Worm (Caenorhabditis elegans) whole organism, late embryonic: ENCODE results near the gene Y54E2A.9.

Source experiments
- C08G9.2 ChIP-seq: sonication (generic microtip); optimal IDR thresholded peaks from 2 replicates; lab custom pipeline; 2016; ENCODE audit warnings: mild to moderate bottlenecking, missing genetic modification characterization, moderate library complexity, missing compliant biosample characterization
- C38D4.7 ChIP-seq: fragments of 200-800 bp; sonication (Bioruptor generic); optimal IDR thresholded peaks from 2 replicates; lab custom pipeline; 2018; ENCODE audit warnings: mild to moderate bottlenecking, missing genetic modification characterization, moderate library complexity, missing compliant biosample characterization
- F13H6.1 ChIP-seq: sonication (generic microtip); optimal IDR thresholded peaks from 2 replicates; lab custom pipeline; 2016; ENCODE audit warnings: missing genetic modification characterization, missing compliant biosample characterization
- K02D7.2 ChIP-seq: sonication (generic microtip); optimal IDR thresholded peaks from 2 replicates; lab custom pipeline; 2017; ENCODE audit warnings: mild to moderate bottlenecking, missing genetic modification characterization, missing compliant biosample characterization
- K09A11.1 ChIP-seq: sonication (generic microtip); optimal IDR thresholded peaks from 2 replicates; lab custom pipeline; 2017; ENCODE audit warnings: antibody characterized with exemption, mild to moderate bottlenecking, missing genetic modification characterization, missing compliant biosample characterization; ENCODE audit not compliant: insufficient read depth
- T23F11.4 ChIP-seq: fragments of 200-800 bp; sonication (Bioruptor generic); optimal IDR thresholded peaks from 2 replicates; lab custom pipeline; 2018; ENCODE audit warnings: mild to moderate bottlenecking, missing genetic modification characterization, missing compliant biosample characterization
- Y22D7AL.16 ChIP-seq: sonication (generic microtip); optimal IDR thresholded peaks from 2 replicates; lab custom pipeline; 2016; ENCODE audit warnings: missing genetic modification characterization, missing compliant biosample characterization
- ceh-18 ChIP-seq: sonication (generic microtip); optimal IDR thresholded peaks from 2 replicates; lab custom pipeline; 2016; ENCODE audit warnings: missing genetic modification characterization, missing compliant biosample characterization
- ceh-19 ChIP-seq: fragments of 200-800 bp; sonication (Bioruptor generic); optimal IDR thresholded peaks from 2 replicates; lab custom pipeline; 2018; ENCODE audit warnings: mild to moderate bottlenecking, missing genetic modification characterization, missing compliant biosample characterization
- ceh-2 ChIP-seq: sonication (generic microtip); optimal IDR thresholded peaks from 2 replicates; lab custom pipeline; 2016; ENCODE audit warnings: missing genotype, missing genetic modification characterization, missing compliant biosample characterization
- ceh-22 ChIP-seq: sonication (generic microtip); optimal IDR thresholded peaks from 2 replicates; lab custom pipeline; 2017; ENCODE audit warnings: missing biosample characterization, missing genetic modification characterization
- ceh-24 ChIP-seq: sonication (generic microtip); optimal IDR thresholded peaks from 2 replicates; lab custom pipeline; 2016; ENCODE audit warnings: mild to moderate bottlenecking, missing genetic modification characterization, missing compliant biosample characterization
- ceh-30 ChIP-seq: fragments of 150-350 bp; optimal IDR thresholded peaks from 2 replicates; lab custom pipeline; 2014; ENCODE audit warnings: missing biosample characterization, missing genetic modification characterization
- ceh-31 ChIP-seq: sonication (generic microtip); optimal IDR thresholded peaks from 2 replicates; lab custom pipeline; 2016; ENCODE audit warnings: missing genetic modification characterization, missing compliant biosample characterization
- ceh-34 ChIP-seq: sonication (generic microtip); optimal IDR thresholded peaks from 2 replicates; lab custom pipeline; 2016; ENCODE audit warnings: mild to moderate bottlenecking, missing genetic modification characterization, missing compliant biosample characterization
- ceh-45 ChIP-seq: fragments of 200-800 bp; sonication (Bioruptor generic); IDR thresholded peaks from 2 replicates; pipeline ENCODE4 v1.3.6; 2022; ENCODE audit warnings: missing genetic modification reagents, missing genetic modification characterization, missing compliant biosample characterization
- ceh-6 ChIP-seq: fragments of 200-800 bp; sonication (Bioruptor generic); optimal IDR thresholded peaks from 2 replicates; lab custom pipeline; 2018; ENCODE audit warnings: mild to moderate bottlenecking, missing genetic modification characterization, missing compliant biosample characterization
- che-1 ChIP-seq: sonication (generic microtip); optimal IDR thresholded peaks from 2 replicates; lab custom pipeline; 2016; ENCODE audit warnings: mild to moderate bottlenecking, missing genetic modification characterization, missing compliant biosample characterization
- dve-1 ChIP-seq: sonication (generic microtip); optimal IDR thresholded peaks from 2 replicates; lab custom pipeline; 2017; ENCODE audit warnings: antibody characterized with exemption, mild to moderate bottlenecking, missing genetic modification characterization, missing compliant biosample characterization
- elt-2 ChIP-seq: sonication (generic microtip); optimal IDR thresholded peaks from 2 replicates; lab custom pipeline; 2016; ENCODE audit warnings: missing genetic modification reagents, missing genetic modification characterization, missing compliant biosample characterization
- elt-4 ChIP-seq: sonication (generic microtip); optimal IDR thresholded peaks from 2 replicates; lab custom pipeline; 2016; ENCODE audit warnings: missing genetic modification characterization, missing compliant biosample characterization
- eyg-1 ChIP-seq: sonication (generic microtip); optimal IDR thresholded peaks from 2 replicates; lab custom pipeline; 2016; ENCODE audit warnings: missing genotype, missing genetic modification characterization, missing compliant biosample characterization
- fax-1 ChIP-seq: sonication (generic microtip); optimal IDR thresholded peaks from 2 replicates; lab custom pipeline; 2016; ENCODE audit warnings: missing genotype, missing genetic modification characterization, missing compliant biosample characterization
- fkh-10 ChIP-seq: fragments of 150-350 bp; optimal IDR thresholded peaks from 2 replicates; lab custom pipeline; 2014; ENCODE audit warnings: missing biosample characterization, missing genetic modification reagents, missing genetic modification characterization
- fkh-6 ChIP-seq: sonication (generic microtip); optimal IDR thresholded peaks from 2 replicates; lab custom pipeline; 2016; ENCODE audit warnings: missing genetic modification characterization, missing compliant biosample characterization
- gmeb-2 ChIP-seq: sonication (generic microtip); optimal IDR thresholded peaks from 2 replicates; lab custom pipeline; 2016; ENCODE audit warnings: missing genetic modification characterization, inconsistent platforms, missing compliant biosample characterization
- hlh-13 ChIP-seq: fragments of 200-800 bp; sonication (Bioruptor generic); optimal IDR thresholded peaks from 2 replicates; lab custom pipeline; 2018; ENCODE audit warnings: mild to moderate bottlenecking, missing genetic modification characterization, missing compliant biosample characterization
- hlh-6 ChIP-seq: sonication (generic microtip); optimal IDR thresholded peaks from 2 replicates; lab custom pipeline; 2016; ENCODE audit warnings: missing genotype, missing genetic modification characterization, missing compliant biosample characterization
- lin-11 ChIP-seq: fragments of 200-800 bp; sonication (Bioruptor generic); optimal IDR thresholded peaks from 2 replicates; lab custom pipeline; 2018; ENCODE audit warnings: mild to moderate bottlenecking, missing genetic modification characterization, missing compliant biosample characterization
- madf-2 ChIP-seq: sonication (generic microtip); optimal IDR thresholded peaks from 2 replicates; lab custom pipeline; 2017; ENCODE audit warnings: missing genetic modification characterization, missing compliant biosample characterization
- nfya-1 ChIP-seq: sonication (generic microtip); optimal IDR thresholded peaks from 2 replicates; lab custom pipeline; 2017; ENCODE audit warnings: missing genetic modification characterization, mild to moderate bottlenecking, missing compliant biosample characterization, antibody characterized with exemption, moderate library complexity
- nhr-11 ChIP-seq: fragments of 150-350 bp; optimal IDR thresholded peaks from 2 replicates; lab custom pipeline; 2014; ENCODE audit warnings: missing biosample characterization, missing genetic modification characterization
- nhr-232 ChIP-seq: sonication (generic microtip); optimal IDR thresholded peaks from 2 replicates; lab custom pipeline; 2016; ENCODE audit warnings: missing genetic modification characterization, missing compliant biosample characterization
- npax-4 ChIP-seq: sonication (generic microtip); optimal IDR thresholded peaks from 2 replicates; lab custom pipeline; 2016; ENCODE audit warnings: missing genetic modification characterization, missing compliant biosample characterization
- odd-2 ChIP-seq: sonication (generic microtip); optimal IDR thresholded peaks from 2 replicates; lab custom pipeline; 2017; ENCODE audit warnings: antibody characterized with exemption, mild to moderate bottlenecking, missing genetic modification characterization, missing compliant biosample characterization
- pag-3 ChIP-seq: sonication (generic microtip); optimal IDR thresholded peaks from 2 replicates; lab custom pipeline; 2016; ENCODE audit warnings: missing compliant biosample characterization, missing genetic modification characterization, borderline replicate concordance
- pat-9 ChIP-seq: fragments of 200-800 bp; sonication (Bioruptor generic); optimal IDR thresholded peaks from 2 replicates; lab custom pipeline; 2018; ENCODE audit warnings: mild to moderate bottlenecking, missing genetic modification characterization, moderate library complexity, missing compliant biosample characterization
- pha-2 ChIP-seq: sonication (generic microtip); optimal IDR thresholded peaks from 2 replicates; lab custom pipeline; 2017; ENCODE audit warnings: mild to moderate bottlenecking, missing genetic modification characterization, missing compliant biosample characterization
- pqm-1 ChIP-seq: sonication (generic microtip); optimal IDR thresholded peaks from 2 replicates; lab custom pipeline; 2016; ENCODE audit warnings: missing genetic modification characterization, missing compliant biosample characterization
- rnt-1 ChIP-seq: sonication (generic microtip); optimal IDR thresholded peaks from 2 replicates; lab custom pipeline; 2016; ENCODE audit warnings: missing genetic modification characterization, missing compliant biosample characterization
- sox-2 ChIP-seq: fragments of 200-800 bp; sonication (Bioruptor generic); IDR thresholded peaks from 2 replicates; pipeline ENCODE4 v1.3.6; 2022; ENCODE audit warnings: missing genetic modification reagents, missing genetic modification characterization, missing compliant biosample characterization
- sox-4 ChIP-seq: sonication (generic microtip); optimal IDR thresholded peaks from 2 replicates; lab custom pipeline; 2017; ENCODE audit warnings: mild to moderate bottlenecking, missing genetic modification characterization, inconsistent platforms, missing compliant biosample characterization
- syd-9 ChIP-seq: sonication (generic microtip); optimal IDR thresholded peaks from 2 replicates; lab custom pipeline; 2016; ENCODE audit warnings: mild to moderate bottlenecking, missing genetic modification characterization, moderate library complexity, missing compliant biosample characterization
- tbx-2 ChIP-seq: sonication (generic microtip); optimal IDR thresholded peaks from 2 replicates; lab custom pipeline; 2016; ENCODE audit warnings: missing genetic modification characterization, missing compliant biosample characterization
- ttx-3 ChIP-seq: sonication (generic microtip); optimal IDR thresholded peaks from 2 replicates; lab custom pipeline; 2016; ENCODE audit warnings: missing genetic modification reagents, missing genetic modification characterization, missing compliant biosample characterization
- unc-42 ChIP-seq: sonication (generic microtip); optimal IDR thresholded peaks from 2 replicates; lab custom pipeline; 2016; ENCODE audit warnings: missing genotype, missing genetic modification characterization, missing compliant biosample characterization
- unc-55 ChIP-seq: sonication (generic microtip); optimal IDR thresholded peaks from 2 replicates; lab custom pipeline; 2017; ENCODE audit warnings: missing biosample characterization, missing genetic modification reagents, missing genetic modification characterization
- zip-5 ChIP-seq: sonication (generic microtip); optimal IDR thresholded peaks from 2 replicates; lab custom pipeline; 2016; ENCODE audit warnings: missing genetic modification characterization, missing compliant biosample characterization
- ztf-16 ChIP-seq: sonication (generic microtip); optimal IDR thresholded peaks from 2 replicates; lab custom pipeline; 2017; ENCODE audit warnings: missing genetic modification characterization, missing compliant biosample characterization

Gene Y54E2A.9

DNA sequence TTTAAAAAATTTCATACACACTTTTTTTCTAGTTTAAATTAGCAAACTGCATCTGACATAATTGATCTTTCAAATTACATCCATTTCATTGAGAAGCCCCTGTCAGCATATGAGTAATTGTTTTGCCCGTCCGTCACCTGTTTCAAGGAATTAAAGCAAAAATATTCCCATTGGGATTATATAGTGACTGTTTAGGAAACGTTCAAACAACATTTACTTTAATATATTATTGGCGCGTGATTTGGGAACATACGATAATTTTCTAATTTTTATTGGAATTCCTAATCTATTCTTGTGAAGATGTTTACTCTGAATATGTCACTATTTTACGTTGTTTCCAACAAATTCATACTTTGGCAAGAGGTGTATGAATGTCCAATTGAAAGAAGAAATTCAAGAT lies 19.9 kb upstream of the Y54E2A.9 start, which contains the start of gene srt-11:
srt-11 (plus strand) TSS at position 301 of the 400 bp plus-strand sequence.
- TF ChIP-seq fax-1 (tag; lab: Kevin White, UChicago) (no peak), ceh-18 (tag; lab: Kevin White, UChicago) (no peak), Y22D7AL.16 (tag; lab: Kevin White, UChicago) (no peak), rnt-1 (tag; lab: Kevin White, UChicago) (no peak), ceh-22 (tag; lab: Kevin White, UChicago) (no peak), ceh-6 (GFP tag; lab: Kevin White, UChicago) (no peak), che-1 (tag; lab: Kevin White, UChicago) (no peak), syd-9 (tag; lab: Kevin White, UChicago) (no peak), sox-4 (tag; lab: Kevin White, UChicago) (no peak), ceh-19 (GFP tag; lab: Kevin White, UChicago) (no peak), hlh-6 (tag; lab: Kevin White, UChicago) (no peak), fkh-10 (GFP tag; lab: Kevin White, UChicago) (no peak), C38D4.7 (GFP tag; lab: Kevin White, UChicago) (no peak), eyg-1 (tag; lab: Kevin White, UChicago) (no peak), npax-4 (tag; lab: Kevin White, UChicago) (no peak), unc-55 (no peak), elt-4 (tag; lab: Kevin White, UChicago) (no peak)

DNA sequence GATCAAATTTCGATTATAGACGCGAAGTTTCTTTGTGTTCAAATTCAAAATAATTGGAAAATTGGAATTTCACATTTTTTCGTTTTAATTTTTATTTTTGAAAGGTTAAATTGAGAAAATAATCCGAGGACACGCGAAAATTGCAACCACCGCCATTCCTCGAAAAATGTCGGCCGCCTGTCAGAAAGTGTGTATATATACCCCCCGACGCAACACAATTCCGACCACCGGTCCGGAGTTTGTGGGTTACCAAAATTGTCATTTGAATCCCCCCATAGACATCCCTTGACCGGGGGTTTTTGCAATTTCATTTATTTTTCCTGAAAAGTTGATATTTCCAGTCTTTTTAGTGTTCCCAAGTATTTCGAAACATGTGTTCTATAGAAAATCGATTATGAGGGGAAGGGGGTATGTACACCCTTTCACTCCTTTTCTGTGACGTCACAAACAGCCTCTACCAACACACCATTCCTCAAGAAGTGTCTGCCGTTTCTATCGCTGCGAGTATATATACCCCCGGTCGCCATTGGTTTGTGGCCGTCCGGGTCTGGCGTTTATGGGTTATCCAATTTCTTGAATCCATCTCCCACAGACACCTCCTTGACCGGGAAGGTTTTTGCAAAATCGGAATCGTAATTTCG lies 18.6 kb upstream of the Y54E2A.9 start, which contains the start of gene W01D2.3:
W01D2.3 (minus strand) TSS at position 51 of the 641 bp plus-strand sequence.
- TF ChIP-seq ceh-24 (tag; lab: Kevin White, UChicago) (peak; percentile 71), ceh-34 (tag; lab: Kevin White, UChicago) (peak; percentile 96), sox-4 (tag; lab: Kevin White, UChicago) (peak; percentile 90), madf-2 (tag; lab: Kevin White, UChicago) (peak; percentile 91), K09A11.1 (tag; lab: Kevin White, UChicago) (peak; percentile 66), pqm-1 (peak; percentile 31), ceh-2 (tag; lab: Kevin White, UChicago) (peak; percentile 87), tbx-2 (tag; lab: Kevin White, UChicago) (peak; percentile 93), lin-11 (tag; lab: Kevin White, UChicago) (peak; percentile 84), gmeb-2 (tag; lab: Kevin White, UChicago) (peak; percentile 79), K02D7.2 (tag; lab: Kevin White, UChicago) (peak; percentile 86), elt-2 (tag; lab: Kevin White, UChicago) (peak; percentile 91), hlh-13 (peak; percentile 85), ceh-45 (GFP tag; lab: Robert Waterston, UW) (peak; percentile 56), ztf-16 (peak; percentile 94), F13H6.1 (tag; lab: Kevin White, UChicago) (peak; percentile 87), syd-9 (tag; lab: Kevin White, UChicago) (peak; percentile 78), dve-1 (tag; lab: Kevin White, UChicago) (peak; percentile 79), odd-2 (peak; percentile 61), pat-9 (peak; percentile 88), unc-55 (no peak), fkh-6 (tag; lab: Kevin White, UChicago) (peak; percentile 86), hlh-6 (tag; lab: Kevin White, UChicago) (peak; percentile 94), C08G9.2 (peak; percentile 76), pag-3 (tag; lab: Kevin White, UChicago) (peak; percentile 72), unc-42 (tag; lab: Kevin White, UChicago) (peak; percentile 61), ceh-31 (tag; lab: Kevin White, UChicago) (peak; percentile 90), nfya-1 (peak; percentile 73), ceh-30 (peak; percentile 32), T23F11.4 (GFP tag; lab: Kevin White, UChicago) (peak; percentile 85), pha-2 (tag; lab: Kevin White, UChicago) (peak; percentile 92), ceh-18 (tag; lab: Kevin White, UChicago) (peak; percentile 82), nhr-11 (tag; lab: Kevin White, UChicago) (no peak), sox-2 (peak; percentile 69; the same call in 1 of the 2 replicates), zip-5 (peak; percentile 71), nhr-232 (tag; lab: Kevin White, UChicago) (peak; percentile 91), ttx-3 (tag; lab: Kevin White, UChicago) (peak; percentile 84)
